Fruit fly (Drosophila melanogaster) whole organism, embryonic: ENCODE results near the gene CG7352.

Source experiments
- ATbp ChIP-seq: fragments of 200-800 bp; sonication (Bioruptor generic); optimal IDR thresholded peaks from 2 replicates; lab custom pipeline; 2017; ENCODE audit warnings: missing biosample characterization, mild to moderate bottlenecking, missing genetic modification characterization, missing genetic modification reagents
- Abd-B ChIP-seq: fragments of 200-800 bp; sonication (Bioruptor generic); optimal IDR thresholded peaks from 2 replicates; lab custom pipeline; 2018; ENCODE audit warnings: missing biosample characterization, mild to moderate bottlenecking, missing genetic modification characterization, moderate library complexity
- Aef1 ChIP-seq: fragments of 200-800 bp; sonication (Bioruptor generic); IDR thresholded peaks from 3 replicates; pipeline ENCODE4 v1.3.6; 2022; ENCODE audit warnings: missing biosample characterization, missing genetic modification characterization
- Atf6 ChIP-seq: fragments of 200-800 bp; sonication (Bioruptor generic); IDR thresholded peaks from 2 replicates; pipeline ENCODE4 v1.3.6; 2022; ENCODE audit warnings: missing biosample characterization, missing genetic modification characterization
- CG10147 ChIP-seq: fragments of 200-800 bp; sonication (Bioruptor generic); optimal IDR thresholded peaks from 2 replicates; lab custom pipeline; 2019; ENCODE audit warnings: missing biosample characterization, mild to moderate bottlenecking, missing genetic modification characterization, moderate library complexity
- CG11560 ChIP-seq: fragments of 200-800 bp; sonication (Bioruptor generic); IDR thresholded peaks from 3 replicates; pipeline ENCODE4 v1.3.6; 2022; ENCODE audit warnings: missing biosample characterization, missing genetic modification characterization
- CG12155 ChIP-seq: fragments of 200-800 bp; sonication (Bioruptor generic); optimal IDR thresholded peaks from 3 replicates; lab custom pipeline; 2016; ENCODE audit warnings: missing biosample characterization, missing genetic modification characterization
- CG12391 ChIP-seq: fragments of 200-800 bp; sonication (Bioruptor generic); optimal IDR thresholded peaks from 3 replicates; lab custom pipeline; 2018; ENCODE audit warnings: missing biosample characterization, mild to moderate bottlenecking, missing genetic modification characterization, moderate library complexity
- CG13287 ChIP-seq: fragments of 200-800 bp; sonication (Bioruptor generic); IDR thresholded peaks from 2 replicates; pipeline ENCODE4 v1.3.6; 2022; ENCODE audit warnings: missing biosample characterization, missing genetic modification characterization; ENCODE audit not compliant: partially characterized antibody
- CG15269 ChIP-seq: fragments of 200-800 bp; sonication (Bioruptor generic); optimal IDR thresholded peaks from 2 replicates; lab custom pipeline; 2018; ENCODE audit warnings: missing biosample characterization, mild to moderate bottlenecking, missing genetic modification characterization, moderate library complexity
- CG1529 ChIP-seq: fragments of 200-800 bp; sonication (Bioruptor generic); optimal IDR thresholded peaks from 3 replicates; lab custom pipeline; 2018; ENCODE audit warnings: missing biosample characterization, missing genetic modification characterization
- CG17328 ChIP-seq: fragments of 200-800 bp; sonication (Bioruptor generic); IDR thresholded peaks from 2 replicates; pipeline ENCODE4 v1.3.6; 2022; ENCODE audit warnings: missing biosample characterization, missing genetic modification characterization
- CG18011 ChIP-seq: fragments of 200-800 bp; sonication (Bioruptor generic); optimal IDR thresholded peaks from 2 replicates; lab custom pipeline; 2017; ENCODE audit warnings: missing biosample characterization, missing genetic modification characterization, mild to moderate bottlenecking, moderate library complexity, missing genotype
- CG18476 ChIP-seq: fragments of 200-800 bp; sonication (Bioruptor generic); optimal IDR thresholded peaks from 2 replicates; lab custom pipeline; 2016; ENCODE audit warnings: missing biosample characterization, mild to moderate bottlenecking, missing genetic modification characterization
- CG2889 ChIP-seq: fragments of 200-800 bp; sonication (Bioruptor generic); IDR thresholded peaks from 3 replicates; pipeline ENCODE4 v1.3.6; 2022; ENCODE audit warnings: missing biosample characterization, missing genetic modification characterization
- CG4328 ChIP-seq: fragments of 200-800 bp; sonication (Bioruptor generic); optimal IDR thresholded peaks from 3 replicates; lab custom pipeline; 2017; ENCODE audit warnings: missing biosample characterization, missing genetic modification reagents, missing genetic modification characterization
- CG4617 ChIP-seq: fragments of 200-800 bp; sonication (Bioruptor generic); optimal IDR thresholded peaks from 3 replicates; lab custom pipeline; 2016; ENCODE audit warnings: missing biosample characterization, missing genetic modification characterization, borderline replicate concordance
- CG4730 ChIP-seq: fragments of 200-800 bp; sonication (Bioruptor generic); IDR thresholded peaks from 2 replicates; pipeline ENCODE4 v1.3.6; 2022; ENCODE audit warnings: missing biosample characterization, missing genetic modification characterization
- CG5953 ChIP-seq: fragments of 200-800 bp; sonication (Bioruptor generic); IDR thresholded peaks from 2 replicates; pipeline ENCODE4 v1.3.6; 2022; ENCODE audit warnings: missing biosample characterization, missing genetic modification characterization
- CG6683 ChIP-seq: fragments of 200-800 bp; sonication (Bioruptor generic); optimal IDR thresholded peaks from 2 replicates; lab custom pipeline; 2017; ENCODE audit warnings: missing biosample characterization, mild to moderate bottlenecking, missing genetic modification characterization, missing genetic modification reagents
- CG6791 ChIP-seq: fragments of 200-800 bp; sonication (Bioruptor generic); IDR thresholded peaks from 3 replicates; pipeline ENCODE4 v1.3.6; 2022; ENCODE audit warnings: missing biosample characterization, missing genetic modification characterization; ENCODE audit not compliant: partially characterized antibody
- CG7963 ChIP-seq: fragments of 200-800 bp; sonication (Bioruptor generic); IDR thresholded peaks from 3 replicates; pipeline ENCODE4 v1.3.6; 2022; ENCODE audit warnings: missing biosample characterization, missing genetic modification characterization; ENCODE audit not compliant: partially characterized antibody
- CG9215 ChIP-seq: fragments of 200-800 bp; sonication (Bioruptor generic); IDR thresholded peaks from 2 replicates; pipeline ENCODE4 v1.3.6; 2022; ENCODE audit warnings: missing biosample characterization, missing genetic modification characterization
- CG9609 ChIP-seq: fragments of 200-800 bp; sonication (Bioruptor generic); optimal IDR thresholded peaks from 3 replicates; lab custom pipeline; 2016; ENCODE audit warnings: missing biosample characterization, missing genetic modification characterization
- D19B ChIP-seq: fragments of 200-800 bp; sonication (Bioruptor generic); optimal IDR thresholded peaks from 2 replicates; lab custom pipeline; 2017; ENCODE audit warnings: missing biosample characterization, mild to moderate bottlenecking, missing genetic modification characterization
- Fer1 ChIP-seq: fragments of 200-800 bp; sonication (Bioruptor generic); optimal IDR thresholded peaks from 2 replicates; lab custom pipeline; 2017; ENCODE audit warnings: missing biosample characterization, mild to moderate bottlenecking, missing genetic modification characterization
- GATAe ChIP-seq: fragments of 200-800 bp; sonication (Bioruptor generic); conservative IDR thresholded peaks from 2 replicates; pipeline ENCODE4 v1.3.6; 2022; ENCODE audit warnings: missing biosample characterization, missing genetic modification characterization
- HLH3B ChIP-seq: fragments of 200-800 bp; sonication (Bioruptor generic); IDR thresholded peaks from 2 replicates; pipeline ENCODE4 v1.3.6; 2022; ENCODE audit warnings: missing biosample characterization, missing genetic modification characterization
- Hey ChIP-seq: fragments of 200-800 bp; sonication (Bioruptor generic); optimal IDR thresholded peaks from 3 replicates; lab custom pipeline; 2018; ENCODE audit warnings: missing biosample characterization, mild to moderate bottlenecking, missing genetic modification characterization
- Med ChIP-seq: fragments of 200-800 bp; sonication (Bioruptor generic); peaks from one replicate; lab custom pipeline; 2016; ENCODE audit warnings: missing biosample characterization, missing genetic modification characterization, mild to moderate bottlenecking, inconsistent platforms, moderate library complexity
- Opbp ChIP-seq: fragments of 200-800 bp; sonication (Bioruptor generic); IDR thresholded peaks from 3 replicates; pipeline ENCODE4 v1.3.6; 2022; ENCODE audit warnings: missing biosample characterization, missing genetic modification characterization; ENCODE audit not compliant: partially characterized antibody
- Side ChIP-seq: fragments of 200-800 bp; sonication (Bioruptor generic); optimal IDR thresholded peaks from 2 replicates; lab custom pipeline; 2016; ENCODE audit warnings: missing biosample characterization, missing genetic modification characterization
- amos ChIP-seq: fragments of 200-800 bp; sonication (Bioruptor generic); IDR thresholded peaks from 2 replicates; pipeline ENCODE4 v1.3.6; 2022; ENCODE audit warnings: missing biosample characterization, missing genetic modification characterization; ENCODE audit not compliant: partially characterized antibody
- btn ChIP-seq: fragments of 200-800 bp; sonication (Bioruptor generic); optimal IDR thresholded peaks from 2 replicates; lab custom pipeline; 2016; ENCODE audit warnings: missing biosample characterization, missing genetic modification characterization
- corto ChIP-seq: fragments of 200-800 bp; sonication (Bioruptor generic); optimal IDR thresholded peaks from 2 replicates; lab custom pipeline; 2016; ENCODE audit warnings: missing biosample characterization, mild to moderate bottlenecking, missing genetic modification characterization, moderate library complexity
- crc ChIP-seq: fragments of 200-800 bp; sonication (Bioruptor generic); optimal IDR thresholded peaks from 2 replicates; lab custom pipeline; 2016; ENCODE audit warnings: missing biosample characterization, missing genetic modification characterization
- crp ChIP-seq, 2 experiments: fragments of 200-800 bp; sonication (Bioruptor generic); optimal IDR thresholded peaks; 2 replicates in 1 of 2; 3 replicates in 1 of 2; lab custom pipeline; 2017; ENCODE audit warnings: missing biosample characterization in 2 of 2, missing genetic modification characterization in 2 of 2, mild to moderate bottlenecking in 1 of 2, moderate library complexity in 1 of 2
- dm ChIP-seq: fragments of 200-800 bp; sonication (Bioruptor generic); optimal IDR thresholded peaks from 3 replicates; lab custom pipeline; 2016; ENCODE audit warnings: missing biosample characterization, missing genetic modification characterization
- dpn ChIP-seq, 2 experiments: fragments of 200-800 bp; sonication (Bioruptor generic); optimal IDR thresholded peaks; 3 replicates each; lab custom pipeline; 2016; ENCODE audit warnings: missing biosample characterization in 2 of 2, missing genetic modification characterization in 2 of 2
- gce ChIP-seq: fragments of 200-800 bp; sonication (Bioruptor generic); IDR thresholded peaks from 3 replicates; pipeline ENCODE4 v1.3.6; 2022; ENCODE audit warnings: missing biosample characterization, missing genetic modification characterization
- her ChIP-seq: fragments of 200-800 bp; sonication (Bioruptor generic); optimal IDR thresholded peaks from 2 replicates; lab custom pipeline; 2016; ENCODE audit warnings: missing biosample characterization, missing genetic modification characterization
- ind ChIP-seq: fragments of 200-800 bp; sonication (Bioruptor generic); optimal IDR thresholded peaks from 3 replicates; lab custom pipeline; 2016; ENCODE audit warnings: missing biosample characterization, missing genetic modification characterization
- jumu ChIP-seq: fragments of 200-800 bp; sonication (Bioruptor generic); optimal IDR thresholded peaks from 3 replicates; lab custom pipeline; 2016; ENCODE audit warnings: missing biosample characterization, missing genetic modification characterization
- kay ChIP-seq: fragments of 200-800 bp; sonication (Bioruptor generic); optimal IDR thresholded peaks from 2 replicates; lab custom pipeline; 2016; ENCODE audit warnings: missing biosample characterization, missing genetic modification characterization
- maf-S ChIP-seq: fragments of 200-800 bp; sonication (Bioruptor generic); optimal IDR thresholded peaks from 2 replicates; lab custom pipeline; 2016; ENCODE audit warnings: missing biosample characterization, missing genetic modification characterization
- nmo ChIP-seq: fragments of 200-800 bp; sonication (Bioruptor generic); optimal IDR thresholded peaks from 2 replicates; lab custom pipeline; 2018; ENCODE audit warnings: missing biosample characterization, mild to moderate bottlenecking, missing genetic modification characterization, moderate library complexity
- repo ChIP-seq: fragments of 200-800 bp; sonication (Bioruptor generic); optimal IDR thresholded peaks from 2 replicates; lab custom pipeline; 2016; ENCODE audit warnings: missing biosample characterization, missing genetic modification characterization
- scrt ChIP-seq: fragments of 200-800 bp; sonication (Bioruptor generic); optimal IDR thresholded peaks from 2 replicates; lab custom pipeline; 2018; ENCODE audit warnings: missing biosample characterization, mild to moderate bottlenecking, missing genetic modification characterization, moderate library complexity
- sqz ChIP-seq: fragments of 200-800 bp; sonication (Bioruptor generic); optimal IDR thresholded peaks from 3 replicates; lab custom pipeline; 2018; ENCODE audit warnings: missing biosample characterization, mild to moderate bottlenecking, missing genetic modification characterization
- tin ChIP-seq: fragments of 200-800 bp; sonication (Bioruptor generic); optimal IDR thresholded peaks from 3 replicates; lab custom pipeline; 2016; ENCODE audit warnings: missing biosample characterization, missing genetic modification characterization
- zen2 ChIP-seq: fragments of 200-800 bp; sonication (Bioruptor generic); IDR thresholded peaks from 3 replicates; pipeline ENCODE4 v1.3.6; 2022; ENCODE audit warnings: missing biosample characterization, missing genetic modification characterization; ENCODE audit not compliant: partially characterized antibody

Gene CG7352

DNA sequence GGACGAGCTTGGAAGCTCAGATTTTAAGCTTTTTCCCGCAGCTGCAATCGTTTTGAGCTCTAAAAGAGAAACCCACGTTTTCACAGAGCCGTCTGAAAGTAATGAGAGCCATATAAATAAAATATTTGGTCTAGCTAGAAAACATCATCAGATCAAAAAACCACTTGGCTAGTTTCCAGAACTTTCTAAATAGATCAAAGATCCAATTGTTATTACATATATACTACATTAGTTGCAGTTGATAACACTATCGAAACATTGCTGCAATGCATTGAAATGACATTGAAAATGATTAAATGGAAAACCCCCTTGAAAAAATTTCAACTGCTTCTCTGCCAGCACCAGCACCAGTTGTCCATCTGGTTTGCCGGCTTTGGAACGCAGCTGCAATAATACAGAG lies 7.6 kb downstream of the CG7352 start (continued):
- TF ChIP-seq CG17328 (GFP tag; lab: Robert Waterston, UW) (no peak), Abd-B (GFP tag; lab: Kevin White, UChicago) (peak; percentile 27), her (GFP tag; lab: Kevin White, UChicago) (no peak), D19B (GFP tag; lab: Kevin White, UChicago) (no peak), dpn (GFP tag; optimal IDR thresholded peaks at IDR 0.05; lab: Kevin White, UChicago) (no peak), repo (GFP tag; lab: Kevin White, UChicago) (no peak), CG10147 (no peak), CG12155 (GFP tag; lab: Kevin White, UChicago) (no peak), CG18476 (GFP tag; lab: Kevin White, UChicago) (no peak), tin (GFP tag; lab: Kevin White, UChicago) (no peak), CG12391 (no peak), nmo (GFP tag; lab: Kevin White, UChicago) (peak; percentile 13), CG9609 (no peak), Aef1 (GFP tag; lab: Robert Waterston, UW) (no peak), CG11560 (tag; lab: Robert Waterston, UW) (no peak), GATAe (GFP tag; lab: Robert Waterston, UW) (no peak), CG4328 (no peak), CG13287 (GFP tag; lab: Robert Waterston, UW) (no peak), ind (no peak), jumu (GFP tag; lab: Kevin White, UChicago) (no peak), kay (no peak), Opbp (GFP tag; lab: Robert Waterston, UW) (no peak), Med (GFP tag; lab: Kevin White, UChicago) (peak; percentile 78), CG4730 (GFP tag; lab: Robert Waterston, UW) (no peak), crc (GFP tag; lab: Kevin White, UChicago) (no peak), CG9215 (GFP tag; lab: Robert Waterston, UW) (no peak), CG15269 (tag; lab: Kevin White, UChicago) (peak; percentile 20), gce (GFP tag; lab: Robert Waterston, UW) (no peak), crp (GFP tag; optimal IDR thresholded peaks at IDR 0.05; lab: Kevin White, UChicago) (no peak), amos (no peak), Fer1 (GFP tag; lab: Kevin White, UChicago) (no peak), CG4617 (GFP tag; lab: Kevin White, UChicago) (no peak), Side (GFP tag; lab: Kevin White, UChicago) (no peak), CG2889 (GFP tag; lab: Robert Waterston, UW) (no peak), scrt (GFP tag; lab: Kevin White, UChicago) (no peak), zen2 (GFP tag; lab: Robert Waterston, UW) (no peak), ATbp (GFP tag; lab: Kevin White, UChicago) (peak; percentile 5), CG6683 (GFP tag; lab: Kevin White, UChicago) (no peak), CG5953 (GFP tag; lab: Robert Waterston, UW) (no peak), CG6791 (GFP tag; lab: Robert Waterston, UW) (no peak), btn (GFP tag; lab: Kevin White, UChicago) (no peak), maf-S (no peak), CG7963 (GFP tag; lab: Robert Waterston, UW) (no peak), CG18011 (GFP tag; lab: Kevin White, UChicago) (no peak), dm (GFP tag; lab: Kevin White, UChicago) (no peak), corto (GFP tag; lab: Kevin White, UChicago) (no peak), Hey (tag; lab: Kevin White, UChicago) (no peak), CG1529 (GFP tag; lab: Kevin White, UChicago) (no peak), sqz (GFP tag; lab: Kevin White, UChicago) (no peak), HLH3B (peak; percentile 52; the same call in 1 of the 2 replicates), Atf6 (GFP tag; lab: Robert Waterston, UW) (no peak)
